Fruit fly (Drosophila melanogaster) whole organism, embryonic: ENCODE results near the gene Rpp14a.
A peak's percentile ranks its signal among the peaks of the same experiment; 100 is the strongest.

Experiments used
- Antp ChIP-seq: fragments of 200-800 bp; sonication (Bioruptor generic); optimal IDR thresholded peaks from 3 replicates; lab custom pipeline; 2016; ENCODE audit warnings: missing biosample characterization, missing genetic modification characterization
- Atf3 ChIP-seq: fragments of 200-800 bp; sonication (Bioruptor generic); optimal IDR thresholded peaks from 3 replicates; lab custom pipeline; 2016; ENCODE audit warnings: missing biosample characterization, missing genetic modification characterization
- B-H1 ChIP-seq: fragments of 200-800 bp; sonication (Bioruptor generic); IDR thresholded peaks from 3 replicates; pipeline ENCODE4 v1.3.6; 2022; ENCODE audit warnings: missing biosample characterization, missing genetic modification characterization
- CG10321 ChIP-seq: fragments of 200-800 bp; sonication (Bioruptor generic); IDR thresholded peaks from 2 replicates; pipeline ENCODE4 v1.3.6; 2022; ENCODE audit warnings: missing biosample characterization, missing genetic modification characterization
- CG10462 ChIP-seq: fragments of 200-800 bp; sonication (Bioruptor generic); optimal IDR thresholded peaks from 2 replicates; lab custom pipeline; 2016; ENCODE audit warnings: missing biosample characterization, missing genetic modification characterization
- CG10543 ChIP-seq: fragments of 200-800 bp; sonication (Bioruptor generic); optimal IDR thresholded peaks from 3 replicates; lab custom pipeline; 2017; ENCODE audit warnings: missing biosample characterization, mild to moderate bottlenecking, missing genetic modification characterization, moderate library complexity
- CG11456 ChIP-seq: fragments of 200-800 bp; sonication (Bioruptor generic); IDR thresholded peaks from 3 replicates; pipeline ENCODE4 v1.3.6; 2022; ENCODE audit warnings: missing biosample characterization, missing genetic modification characterization
- CG12299 ChIP-seq: fragments of 200-800 bp; sonication (Bioruptor generic); optimal IDR thresholded peaks from 2 replicates; lab custom pipeline; 2018; ENCODE audit warnings: missing biosample characterization, mild to moderate bottlenecking, missing genetic modification characterization
- CG13624 ChIP-seq: fragments of 200-800 bp; sonication (Bioruptor generic); optimal IDR thresholded peaks from 2 replicates; lab custom pipeline; 2016; ENCODE audit warnings: missing biosample characterization, missing genetic modification characterization
- CG13894 ChIP-seq: fragments of 200-800 bp; sonication (Bioruptor generic); optimal IDR thresholded peaks from 3 replicates; lab custom pipeline; 2018; ENCODE audit warnings: missing biosample characterization, mild to moderate bottlenecking, missing genetic modification characterization, moderate library complexity
- CG17912 ChIP-seq: fragments of 200-800 bp; sonication (Bioruptor generic); optimal IDR thresholded peaks from 2 replicates; lab custom pipeline; 2018; ENCODE audit warnings: missing biosample characterization, mild to moderate bottlenecking, missing genetic modification characterization
- CG2120 ChIP-seq: fragments of 200-800 bp; sonication (Bioruptor generic); optimal IDR thresholded peaks from 3 replicates; lab custom pipeline; 2016; ENCODE audit warnings: missing biosample characterization, missing genetic modification characterization
- CG31224 ChIP-seq: fragments of 200-800 bp; sonication (Bioruptor generic); IDR thresholded peaks from 2 replicates; pipeline ENCODE4 v1.3.6; 2022; ENCODE audit warnings: missing biosample characterization, missing genetic modification characterization
- CG33557 ChIP-seq: fragments of 200-800 bp; sonication (Bioruptor generic); optimal IDR thresholded peaks from 2 replicates; lab custom pipeline; 2019; ENCODE audit warnings: missing biosample characterization, mild to moderate bottlenecking, missing genetic modification characterization, moderate library complexity
- CG3847 ChIP-seq: fragments of 200-800 bp; sonication (Bioruptor generic); IDR thresholded peaks from 2 replicates; pipeline ENCODE4 v1.3.6; 2022; ENCODE audit warnings: missing biosample characterization, missing genetic modification characterization
- CG4617 ChIP-seq: fragments of 200-800 bp; sonication (Bioruptor generic); optimal IDR thresholded peaks from 3 replicates; lab custom pipeline; 2016; ENCODE audit warnings: missing biosample characterization, missing genetic modification characterization, borderline replicate concordance
- CG8290 ChIP-seq, 3 experiments: fragments of 200-800 bp; sonication (Bioruptor generic); optimal IDR thresholded peaks; 2 replicates each; lab custom pipeline; 2016 to 2019; ENCODE audit warnings: missing biosample characterization in 3 of 3, missing genetic modification characterization in 3 of 3, mild to moderate bottlenecking in 2 of 3, moderate library complexity in 1 of 3
- CG8944 ChIP-seq: fragments of 200-800 bp; sonication (Bioruptor generic); optimal IDR thresholded peaks from 3 replicates; lab custom pipeline; 2016; ENCODE audit warnings: missing biosample characterization, missing genetic modification characterization
- CG9797 ChIP-seq: fragments of 200-800 bp; sonication (Bioruptor generic); optimal IDR thresholded peaks from 3 replicates; lab custom pipeline; 2018; ENCODE audit warnings: missing biosample characterization, mild to moderate bottlenecking, missing genetic modification characterization
- CHES-1-like ChIP-seq: fragments of 200-800 bp; sonication (Bioruptor generic); optimal IDR thresholded peaks from 2 replicates; lab custom pipeline; 2016; ENCODE audit warnings: missing biosample characterization, missing genetic modification characterization
- CoRest ChIP-seq: fragments of 200-800 bp; sonication (Bioruptor generic); optimal IDR thresholded peaks from 3 replicates; lab custom pipeline; 2018; ENCODE audit warnings: missing biosample characterization, mild to moderate bottlenecking, missing genetic modification characterization, moderate library complexity
- D19A ChIP-seq: fragments of 200-800 bp; optimal IDR thresholded peaks from 3 replicates; lab custom pipeline; 2019; ENCODE audit warnings: missing biosample characterization, mild to moderate bottlenecking, missing genetic modification characterization, moderate library complexity
- Dref ChIP-seq: fragments of 200-800 bp; sonication (Bioruptor generic); IDR thresholded peaks from 2 replicates; pipeline ENCODE4 v1.3.6; 2022; ENCODE audit warnings: missing biosample characterization, missing genetic modification characterization
- E2f2 ChIP-seq: fragments of 200-800 bp; sonication (Bioruptor generic); IDR thresholded peaks from 2 replicates; pipeline ENCODE4 v1.3.6; 2022; ENCODE audit warnings: missing biosample characterization, missing genetic modification characterization
- H2.0 ChIP-seq: fragments of 200-800 bp; sonication (Bioruptor generic); IDR thresholded peaks from 2 replicates; pipeline ENCODE4 v1.3.6; 2022; ENCODE audit warnings: missing biosample characterization, missing genetic modification characterization
- Hmx ChIP-seq: fragments of 200-800 bp; sonication (Bioruptor generic); optimal IDR thresholded peaks from 2 replicates; lab custom pipeline; 2016; ENCODE audit warnings: missing biosample characterization, missing genetic modification characterization
- Lhr ChIP-seq: fragments of 200-800 bp; sonication (Bioruptor generic); optimal IDR thresholded peaks from 3 replicates; lab custom pipeline; 2017; ENCODE audit warnings: mild to moderate bottlenecking, missing biosample characterization, missing genetic modification reagents, missing genetic modification characterization
- Max ChIP-seq: fragments of 200-800 bp; sonication (Bioruptor generic); optimal IDR thresholded peaks from 2 replicates; lab custom pipeline; 2016; ENCODE audit warnings: missing biosample characterization, mild to moderate bottlenecking, missing genetic modification characterization
- NfI ChIP-seq: fragments of 200-800 bp; sonication (Bioruptor generic); optimal IDR thresholded peaks from 3 replicates; lab custom pipeline; 2018; ENCODE audit warnings: missing biosample characterization, mild to moderate bottlenecking, missing genetic modification characterization, moderate library complexity
- Pdp1 ChIP-seq, 2 experiments: fragments of 200-800 bp; sonication (Bioruptor generic); optimal IDR thresholded peaks; 3 replicates each; lab custom pipeline; 2016; ENCODE audit warnings: missing biosample characterization in 2 of 2, missing genetic modification characterization in 2 of 2, mild to moderate bottlenecking in 1 of 2, moderate library complexity in 1 of 2
- Rfx ChIP-seq: fragments of 200-800 bp; sonication (Bioruptor generic); IDR thresholded peaks from 2 replicates; pipeline ENCODE4 v1.3.6; 2022; ENCODE audit warnings: missing biosample characterization, missing genetic modification characterization
- YL-1 ChIP-seq: fragments of 200-800 bp; sonication (Bioruptor generic); optimal IDR thresholded peaks from 3 replicates; lab custom pipeline; 2017; ENCODE audit warnings: missing biosample characterization, mild to moderate bottlenecking, missing genetic modification characterization
- bab2 ChIP-seq: fragments of 200-800 bp; sonication (Bioruptor generic); optimal IDR thresholded peaks from 2 replicates; lab custom pipeline; 2016; ENCODE audit warnings: missing biosample characterization, missing genetic modification characterization
- bigmax ChIP-seq: fragments of 200-800 bp; sonication (Bioruptor generic); optimal IDR thresholded peaks from 2 replicates; lab custom pipeline; 2018; ENCODE audit warnings: missing biosample characterization, mild to moderate bottlenecking, missing genetic modification characterization
- chm ChIP-seq: fragments of 200-800 bp; sonication (Bioruptor generic); IDR thresholded peaks from 2 replicates; pipeline ENCODE4 v1.3.6; 2022; ENCODE audit warnings: missing biosample characterization, missing genetic modification characterization
- crp ChIP-seq, 2 experiments: fragments of 200-800 bp; sonication (Bioruptor generic); optimal IDR thresholded peaks; 2 replicates in 1 of 2; 3 replicates in 1 of 2; lab custom pipeline; 2017; ENCODE audit warnings: missing biosample characterization in 2 of 2, missing genetic modification characterization in 2 of 2, mild to moderate bottlenecking in 1 of 2, moderate library complexity in 1 of 2
- dm ChIP-seq: fragments of 200-800 bp; sonication (Bioruptor generic); optimal IDR thresholded peaks from 3 replicates; lab custom pipeline; 2016; ENCODE audit warnings: missing biosample characterization, missing genetic modification characterization
- dysf ChIP-seq: fragments of 200-800 bp; sonication (Bioruptor generic); IDR thresholded peaks from 3 replicates; pipeline ENCODE4 v1.3.6; 2022; ENCODE audit warnings: missing biosample characterization, missing genetic modification characterization
- gfzf ChIP-seq: fragments of 200-800 bp; sonication (Bioruptor generic); optimal IDR thresholded peaks from 2 replicates; lab custom pipeline; 2016; ENCODE audit warnings: missing biosample characterization, mild to moderate bottlenecking, missing genetic modification characterization, moderate library complexity
- insv ChIP-seq, 2 experiments: fragments of 200-800 bp; sonication (Bioruptor generic); optimal IDR thresholded peaks; 3 replicates each; lab custom pipeline; 2016 to 2018; ENCODE audit warnings: missing biosample characterization in 2 of 2, missing genetic modification characterization in 2 of 2
- jumu ChIP-seq: fragments of 200-800 bp; sonication (Bioruptor generic); optimal IDR thresholded peaks from 3 replicates; lab custom pipeline; 2016; ENCODE audit warnings: missing biosample characterization, missing genetic modification characterization
- nerfin-2 ChIP-seq: fragments of 200-800 bp; sonication (Bioruptor generic); IDR thresholded peaks from 2 replicates; pipeline ENCODE4 v1.3.6; 2022; ENCODE audit warnings: missing biosample characterization, missing genetic modification characterization; ENCODE audit not compliant: partially characterized antibody
- odd ChIP-seq: fragments of 200-800 bp; sonication (Bioruptor generic); optimal IDR thresholded peaks from 2 replicates; lab custom pipeline; 2017; ENCODE audit warnings: missing biosample characterization, mild to moderate bottlenecking, missing genetic modification characterization
- phol ChIP-seq: fragments of 200-800 bp; sonication (Bioruptor generic); optimal IDR thresholded peaks from 3 replicates; lab custom pipeline; 2018; ENCODE audit warnings: missing biosample characterization, mild to moderate bottlenecking, missing genetic modification characterization, moderate library complexity
- repo ChIP-seq: fragments of 200-800 bp; sonication (Bioruptor generic); optimal IDR thresholded peaks from 2 replicates; lab custom pipeline; 2016; ENCODE audit warnings: missing biosample characterization, missing genetic modification characterization
- rib ChIP-seq: fragments of 200-800 bp; sonication (Bioruptor generic); IDR thresholded peaks from 2 replicates; pipeline ENCODE4 v1.3.6; 2022; ENCODE audit warnings: missing biosample characterization, missing genetic modification characterization
- row ChIP-seq: fragments of 200-800 bp; sonication (Bioruptor generic); IDR thresholded peaks from 3 replicates; pipeline ENCODE4 v1.3.6; 2022; ENCODE audit warnings: missing biosample characterization, missing genetic modification characterization
- slbo ChIP-seq: fragments of 200-800 bp; sonication (Bioruptor generic); IDR thresholded peaks from 2 replicates; pipeline ENCODE4 v1.3.6; 2022; ENCODE audit warnings: missing biosample characterization, missing genetic modification characterization
- tin ChIP-seq: fragments of 200-800 bp; sonication (Bioruptor generic); optimal IDR thresholded peaks from 3 replicates; lab custom pipeline; 2016; ENCODE audit warnings: missing biosample characterization, missing genetic modification characterization
- zfh1 ChIP-seq: fragments of 200-800 bp; sonication (Bioruptor generic); IDR thresholded peaks from 3 replicates; pipeline ENCODE4 v1.3.6; 2022; ENCODE audit warnings: missing biosample characterization, missing genetic modification characterization

Gene Rpp14a

DNA sequence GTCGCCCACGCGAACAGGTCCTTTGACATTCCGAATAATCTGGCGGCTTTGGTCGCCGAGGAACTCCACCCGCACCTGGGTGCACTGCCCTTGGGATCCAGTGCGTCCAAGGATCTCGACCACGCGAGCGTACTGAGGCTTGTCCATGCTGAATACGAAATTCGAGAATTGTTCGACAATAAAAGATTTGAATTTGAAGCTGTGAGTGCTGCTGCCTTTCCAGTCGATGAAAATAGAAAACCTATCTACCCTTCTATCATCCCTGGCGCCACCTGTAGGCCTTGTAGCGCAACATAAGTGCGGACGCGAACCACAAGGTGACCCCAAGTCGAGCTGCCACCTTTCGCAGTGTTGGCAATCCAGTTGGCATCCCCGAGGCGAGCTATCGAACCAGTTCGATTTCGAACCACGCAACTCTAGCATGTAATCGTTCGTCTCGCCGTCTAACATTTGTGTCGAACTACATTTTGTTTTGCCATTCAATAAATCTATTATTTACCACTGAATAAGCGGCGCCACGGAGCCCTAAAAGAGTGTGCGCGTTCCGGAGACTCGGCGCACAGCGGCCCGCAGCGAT, 34.1 kb upstream of the Rpp14a start, which contains the start of the genes RpS28a and Axn (continued):
- TF ChIP-seq CG4617 (GFP tag; lab: Kevin White, UChicago) (peak; percentile 67), CG8944 (GFP tag; lab: Kevin White, UChicago) (peak; percentile 50), CG13894 (tag; lab: Kevin White, UChicago) (no peak), CG11456 (peak; percentile 73; the same call in 2 of the 3 replicates), CG9797 (peak; percentile 43), E2f2 (GFP tag; lab: Robert Waterston, UW) (peak; percentile 63), zfh1 (no peak), H2.0 (GFP tag; lab: Robert Waterston, UW) (no peak; the same call in 1 of the 2 replicates), insv (GFP tag; optimal IDR thresholded peaks at IDR 0.05; lab: Kevin White, UChicago) (peak in 1 of 2 experiments; percentile 33), Lhr (peak; percentile 91), CG2120 (GFP tag; lab: Kevin White, UChicago) (no peak), Antp (GFP tag; lab: Kevin White, UChicago) (no peak), CG10543 (GFP tag; lab: Kevin White, UChicago) (no peak), odd (no peak), repo (GFP tag; lab: Kevin White, UChicago) (no peak), row (peak; percentile 26; the same call in 2 of the 3 replicates), CG17912 (GFP tag; lab: Kevin White, UChicago) (peak; percentile 32), slbo (GFP tag; lab: Robert Waterston, UW) (peak; percentile 52), CHES-1-like (peak; percentile 49), phol (tag; lab: Kevin White, UChicago) (peak; percentile 37), CG10321 (GFP tag; lab: Robert Waterston, UW) (0 out of 2 replicates have a peak, but pooled peaks have one; percentile 6), crp (GFP tag; optimal IDR thresholded peaks at IDR 0.05; lab: Kevin White, UChicago) (peak in 1 of 2 experiments; percentile 54), YL-1 (GFP tag; lab: Kevin White, UChicago) (peak; percentile 58), dysf (GFP tag; lab: Robert Waterston, UW) (peak; percentile 37; the same call in 1 of the 3 replicates), D19A (tag; lab: Kevin White, UChicago) (no peak), Atf3 (GFP tag; lab: Kevin White, UChicago) (peak; percentile 18), CG10462 (GFP tag; lab: Kevin White, UChicago) (no peak), rib (GFP tag; lab: Robert Waterston, UW) (no peak), tin (GFP tag; lab: Kevin White, UChicago) (peak; percentile 32), Hmx (GFP tag; lab: Kevin White, UChicago) (no peak), CG12299 (tag; lab: Kevin White, UChicago) (peak; percentile 7), Dref (peak; percentile 98), nerfin-2 (GFP tag; lab: Robert Waterston, UW) (0 out of 2 replicates have a peak, but pooled peaks have one; percentile 7), dm (GFP tag; lab: Kevin White, UChicago) (peak; percentile 32), CG13624 (GFP tag; lab: Kevin White, UChicago) (peak; percentile 28), jumu (GFP tag; lab: Kevin White, UChicago) (peak; percentile 15), CG31224 (GFP tag; lab: Robert Waterston, UW) (no peak), Max (GFP tag; lab: Kevin White, UChicago) (no peak), chm (no peak), CG3847 (GFP tag; lab: Robert Waterston, UW) (peak; percentile 76), CG8290 (GFP tag; optimal IDR thresholded peaks at IDR 0.05; lab: Kevin White, UChicago) (peak; percentile 18), CG8290 (tag; optimal IDR thresholded peaks at IDR 0.05; lab: Kevin White, UChicago) (no peak), CoRest (peak; percentile 19), Pdp1 (GFP tag; optimal IDR thresholded peaks at IDR 0.05; lab: Kevin White, UChicago) (no peak), CG33557 (GFP tag; lab: Kevin White, UChicago) (no peak), bab2 (peak; percentile 18), Rfx (peak; percentile 48), gfzf (GFP tag; lab: Kevin White, UChicago) (peak; percentile 47), bigmax (GFP tag; lab: Kevin White, UChicago) (no peak), NfI (no peak), B-H1 (no peak)
